Worm (Caenorhabditis elegans): ENCODE measurements around the gene ZK105.11.
"Not testable (repeated sequence)": the region's sequence is repeated elsewhere in the genome, so short reads cannot be mapped to it uniquely, and the experiment has no call there.

Gene ZK105.11

ce11 chrV:7713072-7713471 lies 4.6 kb upstream of the ZK105.11 start, which contains the start of gene ZK105.13:
Gene ZK105.13, minus strand, starts transcription at chrV:7713172.
- TF ChIP-seq nhr-21 (tag; optimal IDR thresholded peaks at IDR 0.05) = no peak
- no peak for TF ChIP-seq ceh-82 (tag; optimal IDR thresholded peaks at IDR 0.05)
- no peak for TF ChIP-seq mdl-1 (tag; optimal IDR thresholded peaks at IDR 0.05)
- no peak for TF ChIP-seq nhr-12 (tag; optimal IDR thresholded peaks at IDR 0.05)
- no peak for TF ChIP-seq unc-55 (GFP tag; optimal IDR thresholded peaks at IDR 0.05)
- no peak for TF ChIP-seq nhr-6 (tag; optimal IDR thresholded peaks at IDR 0.05)
- no peak for TF ChIP-seq nhr-237 (tag; optimal IDR thresholded peaks at IDR 0.05)
- TF ChIP-seq crh-2 (tag; optimal IDR thresholded peaks at IDR 0.05) = no peak
- no peak for TF ChIP-seq sma-9 (GFP tag; optimal IDR thresholded peaks at IDR 0.05)
- TF ChIP-seq sma-9 (tag; optimal IDR thresholded peaks at IDR 0.05) = no peak
- TF ChIP-seq C34F6.9 (tag; optimal IDR thresholded peaks at IDR 0.05) = no peak
- TF ChIP-seq nhr-77 (tag; optimal IDR thresholded peaks at IDR 0.05) = no peak

DNA sequence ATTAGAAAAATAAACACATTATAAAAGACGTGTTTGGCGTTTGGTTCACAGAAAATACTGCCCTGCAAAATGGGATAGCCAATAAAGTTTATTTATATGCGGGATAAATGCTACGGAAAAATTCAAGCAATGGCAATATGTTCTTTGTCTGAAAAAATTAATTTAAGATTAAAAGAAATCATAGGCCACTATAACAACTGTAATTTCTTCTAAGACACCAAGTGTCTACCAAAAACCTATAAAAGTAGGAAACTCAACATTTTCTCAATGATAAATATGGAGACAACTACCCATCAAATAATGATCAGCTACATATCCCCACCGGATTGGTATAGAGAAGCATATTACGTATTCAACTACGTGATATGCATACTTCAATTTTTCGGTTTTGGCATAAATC lies 3.1 kb downstream of the ZK105.11 start, which contains the start of gene srw-3:
TSS of gene srw-3 (plus strand) at position 301 of the 400 bp plus-strand sequence.
- no peak for TF ChIP-seq sem-4 (tag; optimal IDR thresholded peaks at IDR 0.05)
- no peak for TF ChIP-seq nhr-237 (tag; optimal IDR thresholded peaks at IDR 0.05)
- no peak for TF ChIP-seq alr-1 (tag; optimal IDR thresholded peaks at IDR 0.05)
- no peak for TF ChIP-seq nhr-12 (tag; optimal IDR thresholded peaks at IDR 0.05)
- TF ChIP-seq sma-3 (GFP tag; optimal IDR thresholded peaks at IDR 0.05) = no peak
- TF ChIP-seq R02D3.7 (tag; optimal IDR thresholded peaks at IDR 0.05) = no peak
- TF ChIP-seq nhr-25 (tag; optimal IDR thresholded peaks at IDR 0.05) = no peak
- no peak for TF ChIP-seq unc-55 (GFP tag; optimal IDR thresholded peaks at IDR 0.05)
- TF ChIP-seq crh-2 (tag; optimal IDR thresholded peaks at IDR 0.05) = no peak
- no peak for TF ChIP-seq ceh-16 (tag; optimal IDR thresholded peaks at IDR 0.05)
- no peak for TF ChIP-seq F13H6.1 (tag; optimal IDR thresholded peaks at IDR 0.05)
- TF ChIP-seq unc-39 (tag; optimal IDR thresholded peaks at IDR 0.05) = no peak
- TF ChIP-seq nhr-77 (tag; optimal IDR thresholded peaks at IDR 0.05) = no peak
- no peak for TF ChIP-seq fos-1 (tag; optimal IDR thresholded peaks at IDR 0.05)
- no peak for TF ChIP-seq lsy-2 (tag; optimal IDR thresholded peaks at IDR 0.05)

DNA sequence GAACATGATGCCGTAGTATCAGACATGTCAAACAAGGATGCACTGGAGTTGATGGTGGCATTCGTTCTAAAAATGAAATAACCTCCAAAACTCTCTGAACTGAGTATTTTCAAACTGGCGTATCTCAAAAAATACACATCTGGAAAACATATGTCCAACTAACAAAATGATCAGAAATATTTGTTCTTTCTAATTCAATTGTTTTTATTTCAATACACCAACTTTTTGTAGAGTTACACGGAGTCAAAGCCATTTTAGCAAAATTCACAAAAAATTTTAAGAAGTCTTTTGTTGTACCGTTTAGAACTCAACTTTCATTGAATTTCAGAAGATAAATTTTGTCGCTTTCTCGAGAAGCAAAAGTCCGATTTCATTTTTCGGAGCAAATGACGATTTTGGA lies 4.9 kb downstream of the ZK105.11 start, which contains the start of gene srsx-40:
TSS of gene srsx-40 (minus strand) at position 101 of the 400 bp plus-strand sequence.
- TF ChIP-seq nhr-25 (tag; optimal IDR thresholded peaks at IDR 0.05); sma-3 (GFP tag; optimal IDR thresholded peaks at IDR 0.05); lin-13 (GFP tag; optimal IDR thresholded peaks at IDR 0.05): not testable (repeated sequence)

ce11 chrV:7696842-7697241 lies 11.6 kb downstream of the ZK105.11 start, which contains the start of gene ZK105.3:
Gene ZK105.3, plus strand, starts transcription at chrV:7697142.
- TF ChIP-seq gmeb-1 (tag; optimal IDR thresholded peaks at IDR 0.05) (no peak), sma-9 (GFP tag; optimal IDR thresholded peaks at IDR 0.05) (no peak), sma-9 (tag; optimal IDR thresholded peaks at IDR 0.05) (no peak), Y55F3AM.14 (GFP tag; optimal IDR thresholded peaks at IDR 0.05) (no peak), sem-4 (tag; optimal IDR thresholded peaks at IDR 0.05) (no peak), lin-11 (tag; optimal IDR thresholded peaks at IDR 0.05) (no peak), nhr-25 (tag; optimal IDR thresholded peaks at IDR 0.05) (no peak), elt-3 (tag; optimal IDR thresholded peaks at IDR 0.05) (no peak), nhr-10 (tag; optimal IDR thresholded peaks at IDR 0.05) (no peak), nhr-6 (tag; optimal IDR thresholded peaks at IDR 0.05) (no peak), unc-55 (GFP tag; optimal IDR thresholded peaks at IDR 0.05) (no peak), ceh-82 (tag; optimal IDR thresholded peaks at IDR 0.05) (no peak), peb-1 (tag; optimal IDR thresholded peaks at IDR 0.05) (no peak), skn-1 (tag; optimal IDR thresholded peaks at IDR 0.05) (no peak), aly-2 (tag; optimal IDR thresholded peaks at IDR 0.05) (no peak), egl-27 (tag; optimal IDR thresholded peaks at IDR 0.05) (no peak), nhr-129 (tag; optimal IDR thresholded peaks at IDR 0.05) (no peak), C34F6.9 (tag; optimal IDR thresholded peaks at IDR 0.05) (no peak)

- TF ChIP-seq nhr-77 (tag; optimal IDR thresholded peaks at IDR 0.05) (no peak), nhr-129 (tag; optimal IDR thresholded peaks at IDR 0.05) (no peak), mbf-1 (tag; optimal IDR thresholded peaks at IDR 0.05) (no peak), blmp-1 (tag; optimal IDR thresholded peaks at IDR 0.05; ENCODE audit: insufficient read depth) (no peak), nhr-25 (tag; optimal IDR thresholded peaks at IDR 0.05) (no peak), fos-1 (tag; optimal IDR thresholded peaks at IDR 0.05) (no peak), ztf-11 (tag; optimal IDR thresholded peaks at IDR 0.05) (no peak), unc-62 (GFP tag; optimal IDR thresholded peaks at IDR 0.05) (no peak), ztf-1 (GFP tag; conservative IDR thresholded peaks at IDR 0.05) (no peak), nhr-12 (tag; optimal IDR thresholded peaks at IDR 0.05) (no peak), lin-11 (tag; optimal IDR thresholded peaks at IDR 0.05) (no peak)
Measured at ce11 chrV:7693394-7693793, 15.0 kb downstream of the ZK105.11 start, which contains the start of gene C12D5.10. Gene C12D5.10, minus strand, starts transcription at chrV:7693494.

All from whole organism, L2 larva.